Worm (Caenorhabditis elegans) whole organism, L4/young adult: Measurements from ENCODE around the gene Y61B8A.6.

Experiments used
- dao-5 ChIP-seq: sonication (generic microtip); optimal IDR thresholded peaks from 2 replicates; lab custom pipeline; 2016; ENCODE audit warnings: missing genotype, missing genetic modification characterization, moderate library complexity, missing compliant biosample characterization
- him-1 ChIP-seq: sonication (generic microtip); optimal IDR thresholded peaks from 2 replicates; lab custom pipeline; 2016; ENCODE audit warnings: missing genotype, missing genetic modification reagents, missing genetic modification characterization, missing compliant biosample characterization

ce11 chrV:17257637-17258036, 5.9 kb downstream of the Y61B8A.6 start:
- TF ChIP-seq dao-5 (tag; lab: Kevin White, UChicago) (no peak), him-1 (tag; lab: Kevin White, UChicago) (no peak)
